Worm (Caenorhabditis elegans) whole organism, mixed stage, embryonic: Measurements from ENCODE around the gene nrde-4.

Source experiments
- blmp-1 ChIP-seq: fragments of 150-350 bp; optimal IDR thresholded peaks from 2 replicates; lab custom pipeline; 2014; ENCODE audit warnings: missing biosample characterization, missing genetic modification characterization
- ceh-39 ChIP-seq: fragments of 150-350 bp; optimal IDR thresholded peaks from 2 replicates; lab custom pipeline; 2014; ENCODE audit warnings: missing biosample characterization, missing genetic modification characterization
- drap-1 ChIP-seq: fragments of 200-800 bp; sonication (Bioruptor generic); optimal IDR thresholded peaks from 3 replicates; lab custom pipeline; 2018; ENCODE audit warnings: mild to moderate bottlenecking, missing genetic modification characterization, missing compliant biosample characterization
- elt-1 ChIP-seq: sonication (generic microtip); optimal IDR thresholded peaks from 2 replicates; lab custom pipeline; 2017; ENCODE audit warnings: missing genetic modification characterization, mild to moderate bottlenecking, missing compliant biosample characterization, antibody characterized with exemption, moderate library complexity, borderline replicate concordance; ENCODE audit not compliant: insufficient read depth
- hlh-1 ChIP-seq: fragments of 150-350 bp; optimal IDR thresholded peaks from 2 replicates; lab custom pipeline; 2014; ENCODE audit warnings: missing biosample characterization, missing genetic modification reagents, missing genetic modification characterization
- lin-32 ChIP-seq: fragments of 200-800 bp; sonication (Bioruptor generic); optimal IDR thresholded peaks from 2 replicates; lab custom pipeline; 2018; ENCODE audit warnings: mild to moderate bottlenecking, missing genetic modification characterization, missing compliant biosample characterization
- nhr-28 ChIP-seq: fragments of 150-350 bp; optimal IDR thresholded peaks from 2 replicates; lab custom pipeline; 2014; ENCODE audit warnings: missing biosample characterization, missing genetic modification characterization
- snpc-4 ChIP-seq: fragments of 150-350 bp; optimal IDR thresholded peaks from 2 replicates; lab custom pipeline; 2014; ENCODE audit warnings: missing biosample characterization, missing genetic modification characterization
- unc-62 ChIP-seq: fragments of 150-350 bp; optimal IDR thresholded peaks from 2 replicates; lab custom pipeline; 2014; ENCODE audit warnings: missing biosample characterization, missing genetic modification reagents, missing genetic modification characterization
- ztf-11 ChIP-seq: fragments of 150-350 bp; optimal IDR thresholded peaks from 2 replicates; lab custom pipeline; 2014; ENCODE audit warnings: missing biosample characterization, missing genetic modification characterization

DNA sequence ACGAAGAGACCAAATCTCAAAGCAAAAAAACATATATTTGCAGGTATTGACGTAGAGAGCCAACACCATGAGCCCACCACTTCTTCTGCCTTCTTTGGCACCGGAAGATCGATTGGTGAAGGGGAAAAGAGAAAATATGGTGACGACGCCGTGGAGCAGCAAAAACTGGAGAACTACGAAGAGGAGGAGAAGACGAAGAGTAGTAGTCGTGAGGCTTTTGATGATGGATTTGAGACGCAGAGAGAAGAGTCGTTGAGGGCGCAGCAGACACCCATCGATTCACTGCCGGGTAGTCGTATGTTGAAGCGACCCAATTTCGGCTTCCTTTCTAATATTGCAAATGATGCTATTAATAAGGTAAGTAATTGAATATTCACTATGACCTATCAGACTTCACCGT lies 42.7 kb downstream of the nrde-4 start:
- TF ChIP-seq blmp-1 (tag; lab: Kevin White, UChicago): no peak
- TF ChIP-seq hlh-1 (tag; lab: Kevin White, UChicago): no peak
- no peak for TF ChIP-seq ceh-39 (tag; lab: Kevin White, UChicago)
- TF ChIP-seq ztf-11 (tag; lab: Kevin White, UChicago): no peak
- TF ChIP-seq lin-32 (GFP tag; lab: Kevin White, UChicago): no peak
- no peak for TF ChIP-seq snpc-4 (tag; lab: Kevin White, UChicago)
- TF ChIP-seq elt-1 (tag; lab: Kevin White, UChicago): no peak
- no peak for TF ChIP-seq nhr-28 (tag; lab: Kevin White, UChicago)
- no peak for TF ChIP-seq unc-62 (GFP tag; lab: Kevin White, UChicago)
- no peak for TF ChIP-seq drap-1 (GFP tag; lab: Kevin White, UChicago)
